Worm (Caenorhabditis elegans) whole organism, midembryonic: ENCODE measurements around the gene zig-13.

Experiments used
- T22C8.4 ChIP-seq: fragments of 200-800 bp; sonication (Bioruptor generic); IDR thresholded peaks from 2 replicates; pipeline ENCODE4 v1.3.6; 2022; ENCODE audit warnings: missing genetic modification characterization, missing compliant biosample characterization
- flt-1 ChIP-seq: fragments of 200-800 bp; sonication (Bioruptor generic); IDR thresholded peaks from 2 replicates; pipeline ENCODE4 v1.3.6; 2022; ENCODE audit warnings: missing genetic modification characterization, missing compliant biosample characterization
- klf-2 ChIP-seq: fragments of 200-800 bp; sonication (Bioruptor generic); conservative IDR thresholded peaks from 2 replicates; pipeline ENCODE4 v1.3.6; 2022; ENCODE audit warnings: missing genetic modification reagents, missing genetic modification characterization, missing compliant biosample characterization
- med-1 ChIP-seq: sonication (generic microtip); optimal IDR thresholded peaks from 2 replicates; lab custom pipeline; 2017; ENCODE audit warnings: missing genetic modification characterization, mild to moderate bottlenecking, missing compliant biosample characterization, antibody characterized with exemption, missing genetic modification reagents; ENCODE audit not compliant: insufficient read depth
- tab-1 ChIP-seq: fragments of 200-800 bp; sonication (Bioruptor generic); IDR thresholded peaks from 2 replicates; pipeline ENCODE4 v1.3.6; 2022; ENCODE audit warnings: missing genetic modification characterization, missing compliant biosample characterization
- ztf-23 ChIP-seq: fragments of 200-800 bp; sonication (Bioruptor generic); IDR thresholded peaks from 2 replicates; pipeline ENCODE4 v1.3.6; 2022; ENCODE audit warnings: missing genetic modification reagents, missing genetic modification characterization, missing compliant biosample characterization
- ztf-29 ChIP-seq: fragments of 200-800 bp; sonication (Bioruptor generic); IDR thresholded peaks from 2 replicates; pipeline ENCODE4 v1.3.6; 2022; ENCODE audit warnings: missing genetic modification reagents, missing genetic modification characterization, missing compliant biosample characterization

DNA sequence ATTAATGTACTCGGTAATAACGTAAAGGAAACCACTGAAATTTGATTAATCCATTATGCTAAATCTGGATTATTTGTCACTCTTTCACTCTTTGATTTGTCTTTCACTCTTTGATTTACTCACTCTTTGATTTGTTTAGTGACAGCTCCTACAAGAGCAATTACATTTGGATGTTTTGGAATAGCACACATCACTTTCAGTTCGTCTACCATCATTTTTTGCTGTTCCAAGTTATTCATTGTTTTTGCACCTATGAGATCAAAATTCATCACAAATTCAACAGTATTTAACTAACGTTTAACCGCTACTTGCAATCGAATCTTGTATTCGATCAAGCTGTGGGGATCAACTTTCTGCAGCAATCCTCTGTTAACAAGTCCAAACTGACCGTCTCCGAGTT, 7.4 kb downstream of the zig-13 start:
- TF ChIP-seq flt-1 (GFP tag; lab: Robert Waterston, UW) (no peak), tab-1 (GFP tag; lab: Robert Waterston, UW) (no peak), ztf-29 (GFP tag; lab: Robert Waterston, UW) (no peak), T22C8.4 (GFP tag; lab: Robert Waterston, UW) (no peak), med-1 (GFP tag; lab: Kevin White, UChicago) (no peak), klf-2 (no peak), ztf-23 (GFP tag; lab: Robert Waterston, UW) (no peak)
